Worm (Caenorhabditis elegans) whole organism, L1 larva: Measurements from ENCODE around the gene D1053.2.

Experiments
- C04F5.9 ChIP-seq: sonication (generic microtip); optimal IDR thresholded peaks from 2 replicates; lab custom pipeline; 2016; ENCODE audit warnings: missing genetic modification characterization, missing compliant biosample characterization
- C16A3.4 ChIP-seq: fragments of 150-350 bp; optimal IDR thresholded peaks from 2 replicates; lab custom pipeline; 2014; ENCODE audit warnings: missing biosample characterization, missing genetic modification characterization
- C34B4.2 ChIP-seq: sonication (generic microtip); optimal IDR thresholded peaks from 2 replicates; lab custom pipeline; 2017; ENCODE audit warnings: mild to moderate bottlenecking, missing genetic modification characterization, missing compliant biosample characterization
- F16B12.6 ChIP-seq: fragments of 150-350 bp; optimal IDR thresholded peaks from 2 replicates; lab custom pipeline; 2014; ENCODE audit warnings: missing biosample characterization, missing genetic modification characterization
- aha-1 ChIP-seq: fragments of 150-350 bp; optimal IDR thresholded peaks from 2 replicates; lab custom pipeline; 2014; ENCODE audit warnings: missing biosample characterization, missing genetic modification characterization
- alr-1 ChIP-seq: fragments of 200-800 bp; sonication (Bioruptor generic); optimal IDR thresholded peaks from 2 replicates; lab custom pipeline; 2018; ENCODE audit warnings: borderline replicate concordance, mild to moderate bottlenecking, missing genetic modification characterization, missing compliant biosample characterization
- aly-2 ChIP-seq: fragments of 150-350 bp; optimal IDR thresholded peaks from 2 replicates; lab custom pipeline; 2014; ENCODE audit warnings: missing biosample characterization, missing genetic modification characterization
- ceh-8 ChIP-seq: fragments of 200-800 bp; sonication (Bioruptor generic); optimal IDR thresholded peaks from 2 replicates; lab custom pipeline; 2018; ENCODE audit warnings: mild to moderate bottlenecking, missing genetic modification characterization, moderate library complexity, missing compliant biosample characterization
- ceh-82 ChIP-seq, 3 experiments: fragments of 150-350 bp in 1 of 3; sonication (generic microtip) in 2 of 3; optimal IDR thresholded peaks; 2 replicates each; lab custom pipeline; 2014 to 2017; ENCODE audit warnings: missing biosample characterization in 3 of 3, missing genetic modification characterization in 3 of 3
- ceh-88 ChIP-seq: fragments of 200-800 bp; sonication (Bioruptor generic); IDR thresholded peaks from 2 replicates; pipeline ENCODE4 v1.3.6; 2022; ENCODE audit warnings: missing genetic modification characterization, missing compliant biosample characterization
- ceh-90 ChIP-seq: sonication (generic microtip); optimal IDR thresholded peaks from 2 replicates; lab custom pipeline; 2016; ENCODE audit warnings: missing genetic modification characterization, missing compliant biosample characterization
- dpl-1 ChIP-seq, 3 experiments: fragments of 150-350 bp in 2 of 3; sonication (generic microtip) in 1 of 3; optimal IDR thresholded peaks; 2 replicates each; lab custom pipeline; 2014 to 2017; ENCODE audit warnings: missing biosample characterization in 3 of 3, missing genetic modification characterization in 3 of 3, missing genetic modification reagents in 3 of 3
- efl-1 ChIP-seq, 4 experiments: fragments of 150-350 bp; optimal IDR thresholded peaks in 3 of 4; peaks in 1 of 4; 1 replicate in 1 of 4; 2 replicates in 3 of 4; lab custom pipeline; 2014; ENCODE audit warnings: missing biosample characterization in 2 of 4, missing genetic modification characterization in 2 of 4, missing genetic modification reagents in 2 of 4
- efl-3 ChIP-seq: fragments of 200-800 bp; sonication (Bioruptor generic); optimal IDR thresholded peaks from 2 replicates; lab custom pipeline; 2018; ENCODE audit warnings: mild to moderate bottlenecking, missing genetic modification characterization, missing compliant biosample characterization
- egl-27 ChIP-seq, 2 experiments: fragments of 150-350 bp in 1 of 2; sonication (generic microtip); optimal IDR thresholded peaks; 3 replicates each; lab custom pipeline; 2017 to 2018; ENCODE audit warnings: missing biosample characterization in 2 of 2, missing genetic modification characterization in 2 of 2, missing genetic modification reagents in 2 of 2
- elt-2 ChIP-seq: sonication (generic microtip); optimal IDR thresholded peaks from 2 replicates; lab custom pipeline; 2016; ENCODE audit warnings: missing genetic modification characterization, mild to moderate bottlenecking, inconsistent platforms, missing compliant biosample characterization, missing genetic modification reagents
- fkh-8 ChIP-seq: sonication (generic microtip); optimal IDR thresholded peaks from 2 replicates; lab custom pipeline; 2016; ENCODE audit warnings: mild to moderate bottlenecking, missing genetic modification characterization, missing compliant biosample characterization
- fos-1 ChIP-seq: fragments of 150-350 bp; optimal IDR thresholded peaks from 2 replicates; lab custom pipeline; 2014; ENCODE audit warnings: missing biosample characterization, missing genetic modification characterization
- grh-1 ChIP-seq: fragments of 200-800 bp; sonication (Bioruptor generic); IDR thresholded peaks from 2 replicates; pipeline ENCODE4 v1.3.6; 2022; ENCODE audit warnings: missing genetic modification reagents, missing genetic modification characterization, missing compliant biosample characterization
- hlh-17 ChIP-seq: fragments of 200-800 bp; sonication (Bioruptor generic); optimal IDR thresholded peaks from 2 replicates; lab custom pipeline; 2018; ENCODE audit warnings: missing genetic modification characterization, mild to moderate bottlenecking, missing compliant biosample characterization, moderate library complexity, borderline replicate concordance
- jun-1 ChIP-seq: fragments of 150-350 bp; optimal IDR thresholded peaks from 2 replicates; lab custom pipeline; 2014; ENCODE audit warnings: missing biosample characterization, missing genetic modification reagents, missing genetic modification characterization
- lin-15B ChIP-seq: fragments of 150-350 bp; sonication (generic microtip); optimal IDR thresholded peaks from 3 replicates; lab custom pipeline; 2014; ENCODE audit warnings: missing biosample characterization, missing genetic modification characterization
- mab-9 ChIP-seq: fragments of 200-800 bp; sonication (Bioruptor generic); IDR thresholded peaks from 2 replicates; pipeline ENCODE4 v1.3.6; 2022; ENCODE audit warnings: missing genetic modification reagents, missing genetic modification characterization, missing compliant biosample characterization
- mdl-1 ChIP-seq, 2 experiments: fragments of 150-350 bp; optimal IDR thresholded peaks; 2 replicates each; lab custom pipeline; 2014 to 2017; ENCODE audit warnings: missing biosample characterization in 2 of 2, missing genetic modification characterization in 2 of 2, inconsistent platforms in 1 of 2
- nhr-71 ChIP-seq: sonication (generic microtip); optimal IDR thresholded peaks from 2 replicates; lab custom pipeline; 2016; ENCODE audit warnings: mild to moderate bottlenecking, missing genetic modification characterization, moderate library complexity, missing compliant biosample characterization
- nhr-76 ChIP-seq: sonication (generic microtip); optimal IDR thresholded peaks from 2 replicates; lab custom pipeline; 2017; ENCODE audit warnings: missing biosample characterization, missing genetic modification characterization
- nhr-85 ChIP-seq: sonication (generic microtip); peaks from one replicate; lab custom pipeline; 2016; ENCODE audit warnings: missing genetic modification characterization, inconsistent platforms, missing compliant biosample characterization
- rnt-1 ChIP-seq: sonication (generic microtip); optimal IDR thresholded peaks from 2 replicates; lab custom pipeline; 2016; ENCODE audit warnings: mild to moderate bottlenecking, missing genetic modification characterization, moderate library complexity, missing compliant biosample characterization
- snu-23 ChIP-seq: sonication (generic microtip); optimal IDR thresholded peaks from 2 replicates; lab custom pipeline; 2016; ENCODE audit warnings: missing genetic modification characterization, missing compliant biosample characterization
- sox-4 ChIP-seq: sonication (generic microtip); optimal IDR thresholded peaks from 2 replicates; lab custom pipeline; 2016; ENCODE audit warnings: missing genetic modification characterization, missing compliant biosample characterization
- tbx-2 ChIP-seq: sonication (generic microtip); optimal IDR thresholded peaks from 2 replicates; lab custom pipeline; 2016; ENCODE audit warnings: missing genetic modification characterization, missing compliant biosample characterization
- tlp-1 ChIP-seq: fragments of 150-350 bp; optimal IDR thresholded peaks from 2 replicates; lab custom pipeline; 2014; ENCODE audit warnings: missing biosample characterization, missing genetic modification characterization
- unc-130 ChIP-seq: fragments of 150-350 bp; optimal IDR thresholded peaks from 2 replicates; lab custom pipeline; 2017; ENCODE audit warnings: missing biosample characterization, missing genetic modification characterization, inconsistent platforms
- unc-86 ChIP-seq: sonication (generic microtip); optimal IDR thresholded peaks from 2 replicates; lab custom pipeline; 2016; ENCODE audit warnings: missing genetic modification characterization, missing compliant biosample characterization
- zip-4 ChIP-seq: fragments of 200-800 bp; sonication (Bioruptor generic); optimal IDR thresholded peaks from 2 replicates; lab custom pipeline; 2018; ENCODE audit warnings: mild to moderate bottlenecking, missing genetic modification characterization, moderate library complexity, missing compliant biosample characterization
- ztf-11 ChIP-seq, 2 experiments: sonication (generic microtip); optimal IDR thresholded peaks; 2 replicates each; lab custom pipeline; 2016 to 2017; ENCODE audit warnings: missing genetic modification characterization in 2 of 2, missing biosample characterization in 1 of 2, missing compliant biosample characterization in 1 of 2

The D1053.2 gene

ce11 chrX:11693092-11693491 is 34.9 kb upstream of the D1053.2 start, which contains the start of gene smcl-1 (continued):
- TF ChIP-seq nhr-71 (tag; lab: Kevin White, UChicago) (no peak), tbx-2 (tag; lab: Kevin White, UChicago) (no peak), C04F5.9 (tag; lab: Kevin White, UChicago) (no peak), mdl-1 (tag; optimal IDR thresholded peaks at IDR 0.05; lab: Kevin White, UChicago) (peak in 1 of 2 experiments; percentile 28), alr-1 (tag; lab: Kevin White, UChicago) (no peak), ceh-82 (tag; optimal IDR thresholded peaks at IDR 0.05; lab: Kevin White, UChicago) (peak; percentile 10 to 63 (median 17)), nhr-85 (tag; lab: Kevin White, UChicago) (peak; percentile 64), aha-1 (tag; lab: Kevin White, UChicago) (no peak), lin-15B (tag; lab: Kevin White, UChicago) (no peak), fos-1 (tag; lab: Kevin White, UChicago) (no peak), nhr-76 (tag; lab: Kevin White, UChicago) (no peak), zip-4 (GFP tag; lab: Kevin White, UChicago) (no peak), ceh-88 (GFP tag; lab: Robert Waterston, UW) (no peak), dpl-1 (GFP tag; optimal IDR thresholded peaks at IDR 0.05; lab: Kevin White, UChicago) (peak in 2 of 3 experiments; percentile 5 to 47), jun-1 (no peak), ceh-8 (GFP tag; lab: Kevin White, UChicago) (no peak), efl-3 (GFP tag; lab: Kevin White, UChicago) (no peak), snu-23 (GFP tag; lab: Kevin White, UChicago) (no peak), elt-2 (tag; lab: Kevin White, UChicago) (no peak), rnt-1 (tag; lab: Kevin White, UChicago) (peak; percentile 79), grh-1 (GFP tag; lab: Robert Waterston, UW) (no peak), unc-86 (tag; lab: Kevin White, UChicago) (no peak), unc-130 (peak; percentile 23), F16B12.6 (tag; lab: Kevin White, UChicago) (no peak), mab-9 (GFP tag; lab: Robert Waterston, UW) (no peak), ceh-90 (no peak), aly-2 (tag; lab: Kevin White, UChicago) (no peak), C16A3.4 (tag; lab: Kevin White, UChicago) (peak; percentile 10), efl-1 (optimal IDR thresholded peaks at IDR 0.05; lab: Kevin White, UChicago) (peak in 1 of 2 experiments; percentile 28), efl-1 (GFP tag; optimal IDR thresholded peaks at IDR 0.05 in 1 of 2; lab: Kevin White, UChicago) (peak in 1 of 2 experiments; percentile 26), tlp-1 (tag; lab: Kevin White, UChicago) (no peak), egl-27 (tag; optimal IDR thresholded peaks at IDR 0.05; lab: Kevin White, UChicago) (no peak)

- no peak for TF ChIP-seq lin-15B (tag; lab: Kevin White, UChicago)
- TF ChIP-seq hlh-17 = no peak
- no peak for TF ChIP-seq mab-9 (GFP tag; lab: Robert Waterston, UW)
- no peak for TF ChIP-seq C34B4.2
- no peak for TF ChIP-seq ztf-11 (tag; optimal IDR thresholded peaks at IDR 0.05; lab: Kevin White, UChicago)
- no peak for TF ChIP-seq nhr-71 (tag; lab: Kevin White, UChicago)
- no peak for TF ChIP-seq sox-4 (tag; lab: Kevin White, UChicago)
- TF ChIP-seq fkh-8 (tag; lab: Kevin White, UChicago) = no peak
Observed at ce11 chrX:11696696-11697095, 31.3 kb upstream of the D1053.2 start, which contains the start of gene C44C10.12. Gene C44C10.12, plus strand, starts transcription at chrX:11696996.

- no peak for TF ChIP-seq unc-86 (tag; lab: Kevin White, UChicago)
Observed at ce11 chrX:11700263-11700662, 27.7 kb upstream of the D1053.2 start, which contains the start of gene C44C10.15. Gene C44C10.15, minus strand, starts transcription at chrX:11700363.
